Fruit fly (Drosophila melanogaster) whole organism, embryonic: Measurements from ENCODE around the gene CG15725.

ENCODE experiments used
- Atf6 ChIP-seq: fragments of 200-800 bp; sonication (Bioruptor generic); IDR thresholded peaks from 2 replicates; pipeline ENCODE4 v1.3.6; 2022; ENCODE audit warnings: missing biosample characterization, missing genetic modification characterization
- CG10267 ChIP-seq: fragments of 200-800 bp; sonication (Bioruptor generic); optimal IDR thresholded peaks from 2 replicates; lab custom pipeline; 2018; ENCODE audit warnings: missing biosample characterization, mild to moderate bottlenecking, missing genetic modification characterization, moderate library complexity
- CG11504 ChIP-seq: fragments of 200-800 bp; sonication (Bioruptor generic); optimal IDR thresholded peaks from 3 replicates; lab custom pipeline; 2019; ENCODE audit warnings: missing biosample characterization, mild to moderate bottlenecking, missing genetic modification characterization, moderate library complexity
- CG12219 ChIP-seq: fragments of 200-800 bp; sonication (Bioruptor generic); optimal IDR thresholded peaks from 3 replicates; lab custom pipeline; 2018; ENCODE audit warnings: missing biosample characterization, mild to moderate bottlenecking, missing genetic modification characterization
- CG12391 ChIP-seq: fragments of 200-800 bp; sonication (Bioruptor generic); optimal IDR thresholded peaks from 3 replicates; lab custom pipeline; 2018; ENCODE audit warnings: missing biosample characterization, mild to moderate bottlenecking, missing genetic modification characterization, moderate library complexity
- CG13424 ChIP-seq: fragments of 200-800 bp; sonication (Bioruptor generic); optimal IDR thresholded peaks from 2 replicates; lab custom pipeline; 2019; ENCODE audit warnings: missing biosample characterization, mild to moderate bottlenecking, missing genetic modification characterization, moderate library complexity
- CG1529 ChIP-seq: fragments of 200-800 bp; sonication (Bioruptor generic); optimal IDR thresholded peaks from 3 replicates; lab custom pipeline; 2018; ENCODE audit warnings: missing biosample characterization, missing genetic modification characterization
- CG15514 ChIP-seq: fragments of 200-800 bp; sonication (Bioruptor generic); optimal IDR thresholded peaks from 3 replicates; lab custom pipeline; 2017; ENCODE audit warnings: missing biosample characterization, missing genetic modification characterization, mild to moderate bottlenecking, moderate library complexity, missing genetic modification reagents
- CG1647 ChIP-seq: fragments of 200-800 bp; sonication (Bioruptor generic); optimal IDR thresholded peaks from 3 replicates; lab custom pipeline; 2016; ENCODE audit warnings: missing biosample characterization, missing genetic modification characterization
- CG2199 ChIP-seq: fragments of 200-800 bp; sonication (Bioruptor generic); IDR thresholded peaks from 3 replicates; pipeline ENCODE4 v1.3.6; 2022; ENCODE audit warnings: missing biosample characterization, missing genetic modification characterization
- CG31441 ChIP-seq: fragments of 200-800 bp; sonication (Bioruptor generic); IDR thresholded peaks from 2 replicates; pipeline ENCODE4 v1.3.6; 2022; ENCODE audit warnings: missing biosample characterization, missing genetic modification characterization
- CG4854 ChIP-seq: fragments of 200-800 bp; sonication (Bioruptor generic); optimal IDR thresholded peaks from 2 replicates; lab custom pipeline; 2016; ENCODE audit warnings: missing biosample characterization, missing genetic modification characterization, inconsistent platforms
- CG8281 ChIP-seq: fragments of 200-800 bp; sonication (Bioruptor generic); optimal IDR thresholded peaks from 2 replicates; lab custom pipeline; 2018; ENCODE audit warnings: missing biosample characterization, mild to moderate bottlenecking, missing genetic modification characterization, moderate library complexity
- CG8359 ChIP-seq: fragments of 200-800 bp; sonication (Bioruptor generic); optimal IDR thresholded peaks from 2 replicates; lab custom pipeline; 2017; ENCODE audit warnings: missing biosample characterization, mild to moderate bottlenecking, missing genetic modification characterization, borderline replicate concordance
- CG9215 ChIP-seq: fragments of 200-800 bp; sonication (Bioruptor generic); IDR thresholded peaks from 2 replicates; pipeline ENCODE4 v1.3.6; 2022; ENCODE audit warnings: missing biosample characterization, missing genetic modification characterization
- Dbx ChIP-seq: fragments of 200-800 bp; sonication (Bioruptor generic); IDR thresholded peaks from 3 replicates; pipeline ENCODE4 v1.3.6; 2022; ENCODE audit warnings: missing biosample characterization, missing genetic modification characterization
- Dek ChIP-seq: fragments of 200-800 bp; sonication (Bioruptor generic); optimal IDR thresholded peaks from 3 replicates; lab custom pipeline; 2019; ENCODE audit warnings: missing biosample characterization, mild to moderate bottlenecking, missing genetic modification characterization, moderate library complexity
- Dip2 ChIP-seq: fragments of 200-800 bp; sonication (Bioruptor generic); IDR thresholded peaks from 2 replicates; pipeline ENCODE4 v1.3.6; 2022; ENCODE audit warnings: missing biosample characterization, missing genetic modification characterization
- Gsc ChIP-seq: fragments of 200-800 bp; sonication (Bioruptor generic); IDR thresholded peaks from 2 replicates; pipeline ENCODE4 v1.3.6; 2022; ENCODE audit warnings: missing biosample characterization, missing genetic modification characterization
- Hr51 ChIP-seq, 2 experiments: fragments of 200-800 bp; sonication (Bioruptor generic); optimal IDR thresholded peaks; 2 replicates in 1 of 2; 3 replicates in 1 of 2; lab custom pipeline; 2016 to 2018; ENCODE audit warnings: missing biosample characterization in 2 of 2, missing genetic modification characterization in 2 of 2, mild to moderate bottlenecking in 1 of 2, moderate library complexity in 1 of 2
- Mrtf ChIP-seq: fragments of 200-800 bp; sonication (Bioruptor generic); IDR thresholded peaks from 3 replicates; pipeline ENCODE4 v1.3.6; 2022; ENCODE audit warnings: missing biosample characterization, missing genetic modification characterization
- NC2α ChIP-seq: fragments of 200-800 bp; sonication (Bioruptor generic); optimal IDR thresholded peaks from 2 replicates; lab custom pipeline; 2016; ENCODE audit warnings: missing biosample characterization, missing genetic modification characterization
- Nf-YA ChIP-seq: fragments of 200-800 bp; sonication (Bioruptor generic); IDR thresholded peaks from 2 replicates; pipeline ENCODE4 v1.3.6; 2022; ENCODE audit warnings: missing biosample characterization, missing genetic modification characterization
- Nf-YC ChIP-seq: fragments of 200-800 bp; optimal IDR thresholded peaks from 3 replicates; lab custom pipeline; 2019; ENCODE audit warnings: missing biosample characterization, mild to moderate bottlenecking, missing genetic modification characterization, moderate library complexity
- Opbp ChIP-seq: fragments of 200-800 bp; sonication (Bioruptor generic); IDR thresholded peaks from 3 replicates; pipeline ENCODE4 v1.3.6; 2022; ENCODE audit warnings: missing biosample characterization, missing genetic modification characterization; ENCODE audit not compliant: partially characterized antibody
- Side ChIP-seq: fragments of 200-800 bp; sonication (Bioruptor generic); optimal IDR thresholded peaks from 2 replicates; lab custom pipeline; 2016; ENCODE audit warnings: missing biosample characterization, missing genetic modification characterization
- Spps ChIP-seq: fragments of 200-800 bp; sonication (Bioruptor generic); optimal IDR thresholded peaks from 2 replicates; lab custom pipeline; 2018; ENCODE audit warnings: missing biosample characterization, mild to moderate bottlenecking, missing genetic modification characterization
- Taf1 ChIP-seq: fragments of 200-800 bp; sonication (Bioruptor generic); IDR thresholded peaks from 2 replicates; pipeline ENCODE4 v1.3.6; 2022; ENCODE audit warnings: missing biosample characterization, missing genetic modification characterization
- Xrp1 ChIP-seq: fragments of 200-800 bp; sonication (Bioruptor generic); IDR thresholded peaks from 2 replicates; pipeline ENCODE4 v1.3.6; 2022; ENCODE audit warnings: missing biosample characterization, missing genetic modification characterization
- bcd ChIP-seq: fragments of 200-800 bp; sonication (Bioruptor generic); optimal IDR thresholded peaks from 2 replicates; lab custom pipeline; 2017; ENCODE audit warnings: missing biosample characterization, mild to moderate bottlenecking, missing genetic modification characterization
- bsh ChIP-seq, 2 experiments: fragments of 200-800 bp; sonication (Bioruptor generic); optimal IDR thresholded peaks; 2 replicates each; lab custom pipeline; 2017 to 2018; ENCODE audit warnings: mild to moderate bottlenecking in 2 of 2, missing biosample characterization in 2 of 2, missing genetic modification characterization in 2 of 2, moderate library complexity in 1 of 2
- ci ChIP-seq: fragments of 200-800 bp; sonication (Bioruptor generic); IDR thresholded peaks from 3 replicates; pipeline ENCODE4 v1.3.6; 2022; ENCODE audit warnings: missing biosample characterization, missing genetic modification characterization
- croc ChIP-seq: fragments of 200-800 bp; sonication (Bioruptor generic); conservative IDR thresholded peaks from 3 replicates; pipeline ENCODE4 v1.3.6; 2022; ENCODE audit warnings: missing biosample characterization, missing genetic modification characterization
- gem ChIP-seq: fragments of 200-800 bp; sonication (Bioruptor generic); optimal IDR thresholded peaks from 2 replicates; lab custom pipeline; 2019; ENCODE audit warnings: missing biosample characterization, mild to moderate bottlenecking, missing genetic modification characterization, moderate library complexity
- gfzf ChIP-seq: fragments of 200-800 bp; sonication (Bioruptor generic); optimal IDR thresholded peaks from 2 replicates; lab custom pipeline; 2016; ENCODE audit warnings: missing biosample characterization, mild to moderate bottlenecking, missing genetic modification characterization, moderate library complexity
- grau ChIP-seq: fragments of 200-800 bp; optimal IDR thresholded peaks from 3 replicates; lab custom pipeline; 2019; ENCODE audit warnings: missing biosample characterization, mild to moderate bottlenecking, missing genetic modification characterization, moderate library complexity
- gt ChIP-seq: fragments of 200-800 bp; sonication (Bioruptor generic); IDR thresholded peaks from 2 replicates; pipeline ENCODE4 v1.3.6; 2022; ENCODE audit warnings: missing biosample characterization, missing genetic modification characterization
- jumu ChIP-seq: fragments of 200-800 bp; sonication (Bioruptor generic); optimal IDR thresholded peaks from 3 replicates; lab custom pipeline; 2016; ENCODE audit warnings: missing biosample characterization, missing genetic modification characterization
- kay ChIP-seq: fragments of 200-800 bp; sonication (Bioruptor generic); optimal IDR thresholded peaks from 2 replicates; lab custom pipeline; 2016; ENCODE audit warnings: missing biosample characterization, missing genetic modification characterization
- knrl ChIP-seq: fragments of 200-800 bp; sonication (Bioruptor generic); IDR thresholded peaks from 3 replicates; pipeline ENCODE4 v1.3.6; 2022; ENCODE audit warnings: missing biosample characterization, missing genetic modification characterization; ENCODE audit not compliant: partially characterized antibody
- lola ChIP-seq, 3 experiments: fragments of >200 bp in 2 of 3; fragments of 200-800 bp in 1 of 3; sonication (Bioruptor generic) in 1 of 3; optimal IDR thresholded peaks; 2 replicates each; lab custom pipeline; 2017 to 2019; ENCODE audit warnings: missing biosample characterization in 3 of 3, missing genetic modification characterization in 3 of 3, mild to moderate bottlenecking in 1 of 3, moderate library complexity in 1 of 3
- mam ChIP-seq: fragments of 200-800 bp; sonication (Bioruptor generic); optimal IDR thresholded peaks from 3 replicates; lab custom pipeline; 2016; ENCODE audit warnings: missing biosample characterization, missing genetic modification characterization
- nerfin-1 ChIP-seq: fragments of 200-800 bp; sonication (Bioruptor generic); optimal IDR thresholded peaks from 3 replicates; lab custom pipeline; 2019; ENCODE audit warnings: missing biosample characterization, mild to moderate bottlenecking, missing genetic modification characterization, moderate library complexity
- pan ChIP-seq, 4 experiments: fragments of >200 bp in 3 of 4; fragments of 200-800 bp in 1 of 4; sonication (Bioruptor generic) in 1 of 4; optimal IDR thresholded peaks in 3 of 4; IDR thresholded peaks in 1 of 4; 2 replicates each; pipeline versions ENCODE4 v1.3.6 to Lab custom; 2017 to 2022; ENCODE audit warnings: missing biosample characterization in 2 of 4, missing genetic modification characterization in 2 of 4, mixed read lengths in 1 of 4
- pum ChIP-seq: fragments of 200-800 bp; sonication (Bioruptor generic); optimal IDR thresholded peaks from 2 replicates; lab custom pipeline; 2016; ENCODE audit warnings: missing biosample characterization, missing genetic modification characterization
- sima ChIP-seq: fragments of 200-800 bp; sonication (Bioruptor generic); optimal IDR thresholded peaks from 2 replicates; lab custom pipeline; 2016; ENCODE audit warnings: missing biosample characterization, missing genetic modification characterization
- tna ChIP-seq: fragments of 200-800 bp; sonication (Bioruptor generic); IDR thresholded peaks from 2 replicates; pipeline ENCODE4 v1.3.6; 2022; ENCODE audit warnings: missing biosample characterization, missing genetic modification characterization; ENCODE audit not compliant: partially characterized antibody
- tup ChIP-seq: fragments of 200-800 bp; sonication (Bioruptor generic); optimal IDR thresholded peaks from 2 replicates; lab custom pipeline; 2016; ENCODE audit warnings: missing biosample characterization, mild to moderate bottlenecking, missing genetic modification characterization, moderate library complexity

Gene CG15725

dm6 chrX:12662679-12663463 is 42.8 kb upstream of the CG15725 start:
- no peak for TF ChIP-seq Atf6 (GFP tag; lab: Robert Waterston, UW)
- no peak for TF ChIP-seq gt
- no peak for TF ChIP-seq jumu (GFP tag; lab: Kevin White, UChicago)
- no peak for TF ChIP-seq CG1529 (GFP tag; lab: Kevin White, UChicago)
- TF ChIP-seq bsh (GFP tag; optimal IDR thresholded peaks at IDR 0.05; lab: Kevin White, UChicago), result peak in 1 of 2 experiments; percentile 46
- no peak for TF ChIP-seq pum (GFP tag; lab: Kevin White, UChicago)
- TF ChIP-seq CG2199 (GFP tag; lab: Robert Waterston, UW), result no peak
- no peak for TF ChIP-seq Taf1
- no peak for TF ChIP-seq mam (GFP tag; lab: Kevin White, UChicago)
- TF ChIP-seq CG12219 (GFP tag; lab: Kevin White, UChicago), result no peak
- peak; percentile 7 for TF ChIP-seq CG13424 (tag; lab: Kevin White, UChicago)
- no peak for TF ChIP-seq croc
- TF ChIP-seq Opbp (GFP tag; lab: Robert Waterston, UW), result no peak
- TF ChIP-seq CG15514 (GFP tag; lab: Kevin White, UChicago), result no peak
- TF ChIP-seq CG31441 (GFP tag; lab: Robert Waterston, UW), result peak; percentile 40; the same call in 1 of the 2 replicates
- no peak for TF ChIP-seq NC2α
- TF ChIP-seq gfzf (GFP tag; lab: Kevin White, UChicago), result no peak
- no peak for TF ChIP-seq Mrtf (GFP tag; lab: Robert Waterston, UW)
- TF ChIP-seq CG8359 (GFP tag; lab: Kevin White, UChicago), result no peak
- TF ChIP-seq tup (GFP tag; lab: Kevin White, UChicago), result no peak
- TF ChIP-seq lola (GFP tag; optimal IDR thresholded peaks at IDR 0.05; lab: Kevin White, UChicago), result peak in 1 of 3 experiments; percentile 13
- no peak for TF ChIP-seq kay (GFP tag; lab: Kevin White, UChicago)
- no peak for TF ChIP-seq bcd
- no peak for TF ChIP-seq Dek (tag; lab: Kevin White, UChicago)
- no peak for TF ChIP-seq Nf-YA
- no peak for TF ChIP-seq pan (optimal IDR thresholded peaks at IDR 0.05; lab: Kevin White, UChicago)
- no peak for TF ChIP-seq pan (GFP tag; optimal IDR thresholded peaks at IDR 0.05 in 1 of 2, IDR thresholded peaks at IDR 0.05 in 1 of 2)
- no peak for TF ChIP-seq Nf-YC (tag; lab: Kevin White, UChicago)
- peak; percentile 38 for TF ChIP-seq CG11504 (tag; lab: Kevin White, UChicago)
- no peak for TF ChIP-seq Spps (tag; lab: Kevin White, UChicago)
- no peak for TF ChIP-seq Side (GFP tag; lab: Kevin White, UChicago)
- TF ChIP-seq CG1647 (GFP tag; lab: Kevin White, UChicago), result no peak
- peak in 1 of 2 experiments; percentile 35 for TF ChIP-seq Hr51 (GFP tag; optimal IDR thresholded peaks at IDR 0.05; lab: Kevin White, UChicago)
- TF ChIP-seq Dbx (GFP tag; lab: Robert Waterston, UW), result no peak
- no peak for TF ChIP-seq ci (GFP tag; lab: Robert Waterston, UW)
- no peak for TF ChIP-seq nerfin-1
- TF ChIP-seq sima (GFP tag; lab: Kevin White, UChicago), result no peak
- TF ChIP-seq Gsc, result no peak
- TF ChIP-seq Xrp1, result peak; percentile 37; the same call in 1 of the 2 replicates
- no peak for TF ChIP-seq knrl (GFP tag; lab: Robert Waterston, UW)
- TF ChIP-seq grau (tag; lab: Kevin White, UChicago), result peak; percentile 91
- peak; percentile 18 for TF ChIP-seq CG10267
- TF ChIP-seq CG8281 (tag; lab: Kevin White, UChicago), result no peak
- TF ChIP-seq tna, result no peak
- peak; percentile 37 for TF ChIP-seq CG12391 (tag; lab: Kevin White, UChicago)
- TF ChIP-seq CG4854, result no peak
- TF ChIP-seq Dip2 (GFP tag; lab: Robert Waterston, UW), result no peak
- no peak for TF ChIP-seq CG9215 (GFP tag; lab: Robert Waterston, UW)
- peak; percentile 63 for TF ChIP-seq gem (tag; lab: Kevin White, UChicago)
